Worm (Caenorhabditis elegans): ENCODE data around the gene Y39B6A.27.
"Not testable (repeated sequence)": the region's sequence is repeated elsewhere in the genome, so short reads cannot be mapped to it uniquely, and the experiment has no call there.

Y39B6A.27 gene

ce11 chrV:19000542-19000941 lies 31.0 kb upstream of the Y39B6A.27 start:
- no peak for TF ChIP-seq nhr-11 (tag; optimal IDR thresholded peaks at IDR 0.05)
- no peak for TF ChIP-seq ceh-14 (tag; optimal IDR thresholded peaks at IDR 0.05)
- no peak for TF ChIP-seq pha-2 (tag; optimal IDR thresholded peaks at IDR 0.05)
- no peak for TF ChIP-seq ama-1 (optimal IDR thresholded peaks at IDR 0.05)
- TF ChIP-seq Y22D7AL.16 (tag; optimal IDR thresholded peaks at IDR 0.05), result no peak
- TF ChIP-seq sdc-2 (tag; optimal IDR thresholded peaks at IDR 0.05), result no peak
- no peak for TF ChIP-seq fkh-10 (GFP tag; optimal IDR thresholded peaks at IDR 0.05)
- no peak for TF ChIP-seq unc-86 (tag; optimal IDR thresholded peaks at IDR 0.05)
- TF ChIP-seq hlh-15 (tag; optimal IDR thresholded peaks at IDR 0.05), result no peak
- TF ChIP-seq pqm-1 (tag; optimal IDR thresholded peaks at IDR 0.05), result no peak
- TF ChIP-seq C08G9.2 (tag; optimal IDR thresholded peaks at IDR 0.05), result no peak
- TF ChIP-seq ceh-2 (tag; optimal IDR thresholded peaks at IDR 0.05), result no peak
- no peak for TF ChIP-seq hlh-8 (tag; optimal IDR thresholded peaks at IDR 0.05)
- no peak for TF ChIP-seq madf-2 (tag; optimal IDR thresholded peaks at IDR 0.05)
- no peak for TF ChIP-seq pros-1 (tag; optimal IDR thresholded peaks at IDR 0.05)
- TF ChIP-seq ceh-24 (tag; optimal IDR thresholded peaks at IDR 0.05), result no peak
- no peak for TF ChIP-seq ets-4 (tag; optimal IDR thresholded peaks at IDR 0.05)
- no peak for TF ChIP-seq nhr-232 (tag; optimal IDR thresholded peaks at IDR 0.05)
- no peak for TF ChIP-seq eyg-1 (tag; optimal IDR thresholded peaks at IDR 0.05)

ce11 chrV:19001016-19001415 lies 30.5 kb upstream of the Y39B6A.27 start, which contains the start of gene Y39B6A.34:
Gene Y39B6A.34 (plus strand): TSS chrV:19001018.
- TF ChIP-seq elt-2 (tag; optimal IDR thresholded peaks at IDR 0.05), result peak; percentile 16
- peak; percentile 5 for TF ChIP-seq nfya-1 (tag; optimal IDR thresholded peaks at IDR 0.05)
- TF ChIP-seq pax-1 (tag; optimal IDR thresholded peaks at IDR 0.05), result no peak
- peak; percentile 23 for TF ChIP-seq unc-42 (tag; optimal IDR thresholded peaks at IDR 0.05)
- peak; percentile 1 for TF ChIP-seq K02D7.2 (tag; optimal IDR thresholded peaks at IDR 0.05)
- no peak for TF ChIP-seq T23F11.4 (GFP tag; optimal IDR thresholded peaks at IDR 0.05)
- peak; percentile 27 for TF ChIP-seq unc-86 (tag; optimal IDR thresholded peaks at IDR 0.05)

ce11 chrV:19001656-19002055 lies 29.9 kb upstream of the Y39B6A.27 start, which contains the start of gene Y39B6A.33:
Gene Y39B6A.33 (plus strand): TSS chrV:19001956.
- no peak for TF ChIP-seq tbx-7 (tag; optimal IDR thresholded peaks at IDR 0.05)
- no peak for TF ChIP-seq nhr-232 (tag; optimal IDR thresholded peaks at IDR 0.05)
- no peak for TF ChIP-seq ceh-34 (tag; optimal IDR thresholded peaks at IDR 0.05)
- TF ChIP-seq T23F11.4 (GFP tag; optimal IDR thresholded peaks at IDR 0.05), result no peak
- no peak for TF ChIP-seq mec-3 (tag; optimal IDR thresholded peaks at IDR 0.05; ENCODE audit: borderline replicate concordance)
- no peak for TF ChIP-seq hlh-8 (tag; optimal IDR thresholded peaks at IDR 0.05)
- TF ChIP-seq fax-1 (tag; optimal IDR thresholded peaks at IDR 0.05), result no peak
- no peak for TF ChIP-seq elt-2 (tag; optimal IDR thresholded peaks at IDR 0.05)
- no peak for TF ChIP-seq ceh-2 (tag; optimal IDR thresholded peaks at IDR 0.05)
- TF ChIP-seq ama-1 (optimal IDR thresholded peaks at IDR 0.05), result no peak

ce11 chrV:19010405-19010804 lies 21.2 kb upstream of the Y39B6A.27 start:
- TF ChIP-seq rnt-1 (tag; optimal IDR thresholded peaks at IDR 0.05) (no peak), ceh-48 (tag; optimal IDR thresholded peaks at IDR 0.05) (peak; percentile 45)

ce11 chrV:19013215-19013614 lies 18.3 kb upstream of the Y39B6A.27 start:
- TF ChIP-seq eyg-1 (tag; optimal IDR thresholded peaks at IDR 0.05), result no peak
- TF ChIP-seq ref-2 (tag; optimal IDR thresholded peaks at IDR 0.05), result no peak
- no peak for TF ChIP-seq lim-6 (tag; optimal IDR thresholded peaks at IDR 0.05)
- no peak for TF ChIP-seq ztf-16 (tag; optimal IDR thresholded peaks at IDR 0.05)
- no peak for TF ChIP-seq mec-3 (tag; optimal IDR thresholded peaks at IDR 0.05; ENCODE audit: borderline replicate concordance)
- TF ChIP-seq nfya-1 (tag; optimal IDR thresholded peaks at IDR 0.05), result no peak

- not testable (repeated sequence) for TF ChIP-seq ama-1 (optimal IDR thresholded peaks at IDR 0.05); ceh-24 (tag; optimal IDR thresholded peaks at IDR 0.05); lim-6 (tag; optimal IDR thresholded peaks at IDR 0.05)
Measured at ce11 chrV:19014273-19014672, 17.3 kb upstream of the Y39B6A.27 start, which contains the start of gene Y39B6A.30. Gene Y39B6A.30 (plus strand): TSS chrV:19014573.

Measured in whole organism, late embryonic.